Fruit fly (Drosophila melanogaster): ENCODE measurements around the gene CG17549.
A peak's percentile ranks its signal among the peaks of the same experiment; 100 is the strongest.

The CG17549 gene

DNA sequence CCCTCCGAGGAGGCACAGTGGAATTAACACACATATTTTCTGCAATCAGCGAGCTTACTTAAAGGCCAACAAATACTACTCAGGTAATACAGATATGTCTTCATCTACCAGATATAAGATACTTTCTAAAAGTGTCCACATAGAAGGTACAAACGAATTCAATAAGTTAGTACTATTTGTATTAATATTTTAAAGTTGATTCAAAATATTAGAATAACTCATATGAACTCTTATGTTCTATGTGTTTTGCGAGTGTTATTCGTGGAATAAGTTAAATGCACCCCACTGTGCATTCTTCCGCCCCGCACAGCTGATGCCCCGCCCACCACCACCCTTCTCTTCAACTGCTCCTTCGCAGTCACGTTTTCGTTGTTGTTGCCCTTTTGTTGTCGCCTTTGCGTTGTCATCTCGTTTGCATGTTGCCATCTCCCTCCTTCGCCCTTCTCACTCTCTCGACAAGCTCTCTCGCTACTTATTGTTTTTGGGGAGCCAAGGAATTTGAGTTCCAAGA, 28.2 kb downstream of the CG17549 start (continued):
- peak; percentile 69 for TF ChIP-seq Sox15 (GFP tag; optimal IDR thresholded peaks at IDR 0.05)
- TF ChIP-seq CG11902 (GFP tag; optimal IDR thresholded peaks at IDR 0.05), result peak; percentile 67
- TF ChIP-seq cyc (GFP tag; optimal IDR thresholded peaks at IDR 0.05), result peak; percentile 70
- TF ChIP-seq fd85E (GFP tag; optimal IDR thresholded peaks at IDR 0.05), result peak; percentile 19
- peak; percentile 48; the same call in 2 of the 3 replicates for TF ChIP-seq CG8119 (GFP tag; IDR thresholded peaks at IDR 0.05)
- TF ChIP-seq CG32006 (GFP tag; optimal IDR thresholded peaks at IDR 0.05), result peak; percentile 71
- peak; percentile 78 for TF ChIP-seq Hr39 (GFP tag; optimal IDR thresholded peaks at IDR 0.05)
- TF ChIP-seq Met (GFP tag; optimal IDR thresholded peaks at IDR 0.05), result peak; percentile 86
- TF ChIP-seq CG11762 (GFP tag; optimal IDR thresholded peaks at IDR 0.05; ENCODE audit: insufficient read depth), result peak; percentile 73
- TF ChIP-seq Eip75B (GFP tag; optimal IDR thresholded peaks at IDR 0.05), result peak; percentile 73
- TF ChIP-seq CG16779 (tag; optimal IDR thresholded peaks at IDR 0.05), result no peak
- peak; percentile 52 for TF ChIP-seq vri (GFP tag; optimal IDR thresholded peaks at IDR 0.05)
- TF ChIP-seq CG11294 (GFP tag; IDR thresholded peaks at IDR 0.05), result no peak
- TF ChIP-seq Gug (GFP tag; IDR thresholded peaks at IDR 0.05), result no peak

dm6 chr2L:19359802-19360429, 30.0 kb downstream of the CG17549 start:
- TF ChIP-seq spab (GFP tag; optimal IDR thresholded peaks at IDR 0.05) (peak; percentile 57), CG6792 (GFP tag; optimal IDR thresholded peaks at IDR 0.05) (no peak), net (GFP tag; optimal IDR thresholded peaks at IDR 0.05) (peak; percentile 4), CG10631 (GFP tag; optimal IDR thresholded peaks at IDR 0.05) (no peak), CG3032 (tag; optimal IDR thresholded peaks at IDR 0.05) (peak; percentile 26), Ets96B (tag; optimal IDR thresholded peaks at IDR 0.05) (peak; percentile 16), fkh (GFP tag; optimal IDR thresholded peaks at IDR 0.05) (peak; percentile 71), CG6808 (GFP tag; optimal IDR thresholded peaks at IDR 0.05) (peak; percentile 56), Hr39 (GFP tag; optimal IDR thresholded peaks at IDR 0.05) (no peak), CG11294 (GFP tag; IDR thresholded peaks at IDR 0.05) (no peak), dsx (GFP tag; optimal IDR thresholded peaks at IDR 0.05; ENCODE audit: poor library complexity, severe bottlenecking) (peak; percentile 47), CG16779 (tag; optimal IDR thresholded peaks at IDR 0.05) (peak; percentile 8), CG10669 (GFP tag; optimal IDR thresholded peaks at IDR 0.05) (peak; percentile 23), CG15336 (GFP tag; IDR thresholded peaks at IDR 0.05) (peak; percentile 40; the same call in 1 of the 2 replicates), CG34406 (GFP tag; optimal IDR thresholded peaks at IDR 0.05) (no peak), Lpt (GFP tag; optimal IDR thresholded peaks at IDR 0.05) (peak; percentile 43), Eip78C (GFP tag) (peak; percentile 15), acj6 (GFP tag; optimal IDR thresholded peaks at IDR 0.05) (no peak), ss (GFP tag; optimal IDR thresholded peaks at IDR 0.05) (peak; percentile 41 to 67), CG6163 (GFP tag; IDR thresholded peaks at IDR 0.05) (peak; percentile 44; the same call in 1 of the 3 replicates), CG1621 (tag; optimal IDR thresholded peaks at IDR 0.05) (peak; percentile 54), eg (GFP tag; IDR thresholded peaks at IDR 0.05) (0 out of 3 replicates have a peak, but pooled peaks have one; percentile 31)

dm6 chr2L:19358017-19358471, 31.8 kb downstream of the CG17549 start:
- TF ChIP-seq CG4318 (GFP tag; optimal IDR thresholded peaks at IDR 0.05) (peak; percentile 92), CG11294 (GFP tag; IDR thresholded peaks at IDR 0.05) (peak; percentile 85), CG6792 (GFP tag; optimal IDR thresholded peaks at IDR 0.05) (peak; percentile 87), CG10631 (GFP tag; optimal IDR thresholded peaks at IDR 0.05) (peak; percentile 94), spab (GFP tag; optimal IDR thresholded peaks at IDR 0.05) (peak; percentile 90), CG9139 (GFP tag; optimal IDR thresholded peaks at IDR 0.05) (peak; percentile 83), CG6276 (GFP tag; optimal IDR thresholded peaks at IDR 0.05) (peak; percentile 89), CG8119 (GFP tag; IDR thresholded peaks at IDR 0.05) (peak; percentile 96), Hr4 (GFP tag; optimal IDR thresholded peaks at IDR 0.05) (peak; percentile 98), dac (GFP tag; optimal IDR thresholded peaks at IDR 0.05) (peak; percentile 92), salr (GFP tag; optimal IDR thresholded peaks at IDR 0.05) (peak; percentile 84 to 88), Hr39 (GFP tag; optimal IDR thresholded peaks at IDR 0.05) (peak; percentile 88), CG34406 (GFP tag; optimal IDR thresholded peaks at IDR 0.05) (peak; percentile 85), achi (GFP tag; optimal IDR thresholded peaks at IDR 0.05) (peak; percentile 92), Eip78C (GFP tag) (peak; percentile 98), vri (GFP tag; optimal IDR thresholded peaks at IDR 0.05) (peak; percentile 61), Ets21C (GFP tag; optimal IDR thresholded peaks at IDR 0.05) (peak; percentile 62), CG6808 (GFP tag; optimal IDR thresholded peaks at IDR 0.05) (peak; percentile 81), fd85E (GFP tag; optimal IDR thresholded peaks at IDR 0.05) (peak; percentile 33), CG16779 (tag; optimal IDR thresholded peaks at IDR 0.05) (peak; percentile 84), net (GFP tag; optimal IDR thresholded peaks at IDR 0.05) (peak; percentile 95), esn (GFP tag; optimal IDR thresholded peaks at IDR 0.05) (peak; percentile 88), CG1621 (tag; optimal IDR thresholded peaks at IDR 0.05) (peak; percentile 91), cyc (GFP tag; optimal IDR thresholded peaks at IDR 0.05) (peak; percentile 87), CG11902 (GFP tag; optimal IDR thresholded peaks at IDR 0.05) (peak; percentile 78), dsx (GFP tag; optimal IDR thresholded peaks at IDR 0.05; ENCODE audit: poor library complexity, severe bottlenecking) (peak; percentile 87), OdsH (GFP tag; optimal IDR thresholded peaks at IDR 0.05) (peak; percentile 94)
